Fruit fly (Drosophila melanogaster): ENCODE results near the gene Axn.

The Axn gene

dm6 chr3R:30012602-30013489 is 9.8 kb upstream of the Axn start (continued):
- TF ChIP-seq CG9797 (GFP tag; optimal IDR thresholded peaks at IDR 0.05): no peak
- TF ChIP-seq ab (GFP tag; optimal IDR thresholded peaks at IDR 0.05): no peak
- no peak for TF ChIP-seq CG4617 (GFP tag; optimal IDR thresholded peaks at IDR 0.05; ENCODE audit: borderline replicate concordance)
- no peak for TF ChIP-seq CG7357 (GFP tag; IDR thresholded peaks at IDR 0.05)
- 0 out of 2 replicates have a peak, but pooled peaks have one; percentile 25 for TF ChIP-seq Ada2b (GFP tag; IDR thresholded peaks at IDR 0.05)
- no peak for TF ChIP-seq gce (GFP tag; IDR thresholded peaks at IDR 0.05)
- no peak for TF ChIP-seq CG32767 (GFP tag; IDR thresholded peaks at IDR 0.05)
- TF ChIP-seq rib (GFP tag; IDR thresholded peaks at IDR 0.05): peak; percentile 68; the same call in 1 of the 2 replicates
- no peak for TF ChIP-seq sima (GFP tag; optimal IDR thresholded peaks at IDR 0.05)
- TF ChIP-seq CG15073 (GFP tag; optimal IDR thresholded peaks at IDR 0.05): no peak
- TF ChIP-seq nom (GFP tag; optimal IDR thresholded peaks at IDR 0.05): no peak
- no peak for TF ChIP-seq CoRest (tag; optimal IDR thresholded peaks at IDR 0.05)
- TF ChIP-seq lbe (GFP tag; optimal IDR thresholded peaks at IDR 0.05): no peak
- no peak for TF ChIP-seq Dip2 (GFP tag; IDR thresholded peaks at IDR 0.05)
- no peak for TF ChIP-seq CG9876 (GFP tag; optimal IDR thresholded peaks at IDR 0.05)
- peak; percentile 2 for TF ChIP-seq Myb (GFP tag; optimal IDR thresholded peaks at IDR 0.05)
- TF ChIP-seq D (optimal IDR thresholded peaks at IDR 0.05): no peak
- no peak for TF ChIP-seq D (GFP tag; optimal IDR thresholded peaks at IDR 0.05)
- peak; percentile 27 for TF ChIP-seq CG34376 (GFP tag; optimal IDR thresholded peaks at IDR 0.05)
- peak; percentile 73 for TF ChIP-seq CG9932 (GFP tag; IDR thresholded peaks at IDR 0.05)
- TF ChIP-seq Abd-B (GFP tag; optimal IDR thresholded peaks at IDR 0.05): no peak
- peak; percentile 43 for TF ChIP-seq CG31224 (GFP tag; IDR thresholded peaks at IDR 0.05)
- no peak for TF ChIP-seq CG10979 (tag; optimal IDR thresholded peaks at IDR 0.05)
- no peak for TF ChIP-seq Blimp-1 (GFP tag; optimal IDR thresholded peaks at IDR 0.05)
- no peak for TF ChIP-seq Hr78 (GFP tag; optimal IDR thresholded peaks at IDR 0.05)
- TF ChIP-seq CG12769 (tag; optimal IDR thresholded peaks at IDR 0.05): no peak
- TF ChIP-seq dysf (GFP tag; IDR thresholded peaks at IDR 0.05): peak; percentile 54; the same call in 2 of the 3 replicates
- no peak for TF ChIP-seq CG3407 (GFP tag; optimal IDR thresholded peaks at IDR 0.05)
- TF ChIP-seq CG13624 (GFP tag; optimal IDR thresholded peaks at IDR 0.05): peak; percentile 78
- TF ChIP-seq TFAM (GFP tag; optimal IDR thresholded peaks at IDR 0.05): no peak
- TF ChIP-seq Lim3 (GFP tag; IDR thresholded peaks at IDR 0.05): no peak
- TF ChIP-seq CG3995 (GFP tag; optimal IDR thresholded peaks at IDR 0.05): no peak
- no peak for TF ChIP-seq jigr1 (GFP tag; IDR thresholded peaks at IDR 0.05)
- no peak for TF ChIP-seq ewg (GFP tag; optimal IDR thresholded peaks at IDR 0.05)
- TF ChIP-seq bcd (GFP tag; optimal IDR thresholded peaks at IDR 0.05): peak; percentile 23
- no peak for TF ChIP-seq CG2889 (GFP tag; IDR thresholded peaks at IDR 0.05)
- no peak for TF ChIP-seq CG15696 (tag; optimal IDR thresholded peaks at IDR 0.05)
- no peak for TF ChIP-seq CG4360 (GFP tag; IDR thresholded peaks at IDR 0.05)
- TF ChIP-seq lab (GFP tag; optimal IDR thresholded peaks at IDR 0.05): peak; percentile 56
- TF ChIP-seq az2 (GFP tag; optimal IDR thresholded peaks at IDR 0.05): no peak
- TF ChIP-seq CG3281 (GFP tag; optimal IDR thresholded peaks at IDR 0.05): peak; percentile 37
- TF ChIP-seq CG8765 (GFP tag; IDR thresholded peaks at IDR 0.05): no peak
- TF ChIP-seq hbn (GFP tag; IDR thresholded peaks at IDR 0.05; ENCODE audit: partially characterized antibody): no peak
- peak; percentile 6 for TF ChIP-seq HLH54F (GFP tag; optimal IDR thresholded peaks at IDR 0.05)
- no peak for TF ChIP-seq Asciz (GFP tag; optimal IDR thresholded peaks at IDR 0.05)
- TF ChIP-seq nerfin-2 (GFP tag; IDR thresholded peaks at IDR 0.05; ENCODE audit: partially characterized antibody): no peak
- no peak for TF ChIP-seq yki (optimal IDR thresholded peaks at IDR 0.05)
- TF ChIP-seq disco-r (GFP tag; optimal IDR thresholded peaks at IDR 0.05): no peak
- TF ChIP-seq Mad (GFP tag; optimal IDR thresholded peaks at IDR 0.05): no peak
- no peak for TF ChIP-seq fu2 (GFP tag; optimal IDR thresholded peaks at IDR 0.05)

Data from whole organism, embryonic.